Worm (Caenorhabditis elegans): ENCODE measurements around the gene C42D4.3.

DNA sequence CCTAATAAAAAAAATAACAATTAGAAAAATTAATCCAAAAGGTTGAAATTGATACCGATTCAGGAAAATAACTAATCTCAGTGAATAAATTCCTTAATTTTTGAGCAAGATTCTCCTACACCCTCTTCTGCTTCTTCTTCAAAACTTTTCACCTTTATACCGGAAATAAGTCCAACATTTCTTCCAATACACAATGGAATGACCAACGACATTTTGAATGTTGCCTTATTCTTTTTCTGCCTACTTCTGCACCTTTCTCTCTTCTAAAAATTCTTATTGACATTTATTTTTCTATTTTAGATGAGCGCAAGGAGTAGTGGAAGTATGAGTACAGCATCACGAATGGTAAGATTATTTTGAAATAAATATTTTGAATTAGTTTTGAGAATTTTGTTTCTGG lies 17.8 kb downstream of the C42D4.3 start, which contains the start of gene unc-8:
- TF ChIP-seq rnt-1 (tag; optimal IDR thresholded peaks at IDR 0.05), result no peak
- TF ChIP-seq nhr-76 (tag; optimal IDR thresholded peaks at IDR 0.05), result no peak
- no peak for TF ChIP-seq unc-62 (GFP tag; optimal IDR thresholded peaks at IDR 0.05)
